Worm (Caenorhabditis elegans) whole organism, L3 larva: ENCODE measurements around the gene C44C10.7.

Source experiments
- R02D3.7 ChIP-seq: fragments of 150-350 bp; optimal IDR thresholded peaks from 2 replicates; lab custom pipeline; 2014; ENCODE audit warnings: missing biosample characterization, missing genetic modification characterization
- ZK546.5 ChIP-seq: sonication (generic microtip); optimal IDR thresholded peaks from 2 replicates; lab custom pipeline; 2017; ENCODE audit warnings: missing biosample characterization, missing genetic modification characterization
- aly-2 ChIP-seq: fragments of 150-350 bp; optimal IDR thresholded peaks from 2 replicates; lab custom pipeline; 2014; ENCODE audit warnings: missing biosample characterization, missing genetic modification characterization
- ama-1 ChIP-seq: fragments of 150-350 bp; optimal IDR thresholded peaks from 2 replicates; lab custom pipeline; 2018
- ceh-16 ChIP-seq: sonication (generic microtip); optimal IDR thresholded peaks from 2 replicates; lab custom pipeline; 2017; ENCODE audit warnings: missing biosample characterization, missing genetic modification characterization
- ceh-82 ChIP-seq: fragments of 150-350 bp; optimal IDR thresholded peaks from 2 replicates; lab custom pipeline; 2014; ENCODE audit warnings: missing biosample characterization, missing genetic modification characterization
- ceh-9 ChIP-seq: sonication (generic microtip); optimal IDR thresholded peaks from 2 replicates; lab custom pipeline; 2018; ENCODE audit warnings: missing biosample characterization, missing genetic modification characterization
- egl-27 ChIP-seq: sonication (generic microtip); optimal IDR thresholded peaks from 4 replicates; lab custom pipeline; 2017; ENCODE audit warnings: missing biosample characterization, missing genetic modification reagents, missing genetic modification characterization
- elt-1 ChIP-seq: fragments of 150-350 bp; optimal IDR thresholded peaks from 2 replicates; lab custom pipeline; 2014; ENCODE audit warnings: missing biosample characterization, missing genetic modification characterization
- elt-2 ChIP-seq: sonication (generic microtip); optimal IDR thresholded peaks from 2 replicates; lab custom pipeline; 2016; ENCODE audit warnings: missing genetic modification reagents, mild to moderate bottlenecking, missing genetic modification characterization, missing compliant biosample characterization
- elt-3 ChIP-seq, 3 experiments: fragments of 150-350 bp in 1 of 3; sonication (generic microtip) in 2 of 3; optimal IDR thresholded peaks; 2 replicates in 2 of 3; 4 replicates in 1 of 3; lab custom pipeline; 2014 to 2017; ENCODE audit warnings: missing biosample characterization in 3 of 3, missing genetic modification characterization in 3 of 3
- fkh-10 ChIP-seq: sonication (generic microtip); optimal IDR thresholded peaks from 2 replicates; lab custom pipeline; 2017; ENCODE audit warnings: missing biosample characterization, missing genetic modification reagents, missing genetic modification characterization
- hmg-11 ChIP-seq: sonication (generic microtip); optimal IDR thresholded peaks from 2 replicates; lab custom pipeline; 2016; ENCODE audit warnings: missing genetic modification characterization, missing compliant biosample characterization
- lin-15B ChIP-seq: fragments of 150-350 bp; optimal IDR thresholded peaks from 2 replicates; lab custom pipeline; 2014; ENCODE audit warnings: missing biosample characterization, missing genetic modification characterization
- lin-39 ChIP-seq: fragments of 150-350 bp; optimal IDR thresholded peaks from 2 replicates; lab custom pipeline; 2018; ENCODE audit warnings: missing biosample characterization, missing genetic modification reagents, missing genetic modification characterization
- lsy-12 ChIP-seq: sonication (generic microtip); optimal IDR thresholded peaks from 2 replicates; lab custom pipeline; 2016; ENCODE audit warnings: mild to moderate bottlenecking, missing genetic modification characterization, missing compliant biosample characterization
- mdl-1 ChIP-seq: fragments of 150-350 bp; optimal IDR thresholded peaks from 2 replicates; lab custom pipeline; 2014; ENCODE audit warnings: missing biosample characterization, missing genetic modification characterization
- nfya-1 ChIP-seq: sonication (generic microtip); optimal IDR thresholded peaks from 2 replicates; lab custom pipeline; 2017; ENCODE audit warnings: missing genetic modification characterization, mild to moderate bottlenecking, missing compliant biosample characterization, antibody characterized with exemption, moderate library complexity; ENCODE audit not compliant: insufficient read depth
- nhr-12 ChIP-seq: fragments of 150-350 bp; optimal IDR thresholded peaks from 2 replicates; lab custom pipeline; 2014; ENCODE audit warnings: missing biosample characterization, missing genetic modification characterization
- nhr-23 ChIP-seq: fragments of 150-350 bp; optimal IDR thresholded peaks from 2 replicates; lab custom pipeline; 2014; ENCODE audit warnings: missing biosample characterization, missing genetic modification reagents, missing genetic modification characterization
- nhr-237 ChIP-seq: fragments of 150-350 bp; optimal IDR thresholded peaks from 2 replicates; lab custom pipeline; 2014; ENCODE audit warnings: missing biosample characterization, missing genetic modification characterization
- nhr-25 ChIP-seq: sonication (generic microtip); optimal IDR thresholded peaks from 2 replicates; lab custom pipeline; 2017; ENCODE audit warnings: missing biosample characterization, missing genetic modification characterization
- nhr-43 ChIP-seq: sonication (generic microtip); optimal IDR thresholded peaks from 2 replicates; lab custom pipeline; 2016; ENCODE audit warnings: mild to moderate bottlenecking, missing genetic modification characterization, missing compliant biosample characterization; ENCODE audit not compliant: poor library complexity, severe bottlenecking
- nhr-67 ChIP-seq: fragments of 150-350 bp; optimal IDR thresholded peaks from 2 replicates; lab custom pipeline; 2014; ENCODE audit warnings: missing biosample characterization, missing genetic modification characterization
- pha-4 ChIP-seq: fragments of 150-350 bp; optimal IDR thresholded peaks from 2 replicates; lab custom pipeline; 2014; ENCODE audit warnings: missing biosample characterization, missing genetic modification reagents, missing genetic modification characterization
- snpc-4 ChIP-seq: fragments of 150-350 bp; optimal IDR thresholded peaks from 2 replicates; lab custom pipeline; 2014; ENCODE audit warnings: missing biosample characterization, missing genetic modification characterization
- tbx-2 ChIP-seq: sonication (generic microtip); optimal IDR thresholded peaks from 2 replicates; lab custom pipeline; 2016; ENCODE audit warnings: mild to moderate bottlenecking, missing genetic modification characterization, missing compliant biosample characterization
- unc-39 ChIP-seq: sonication (generic microtip); optimal IDR thresholded peaks from 4 replicates; lab custom pipeline; 2017; ENCODE audit warnings: missing biosample characterization, missing genetic modification characterization
- zag-1 ChIP-seq: fragments of 150-350 bp; optimal IDR thresholded peaks from 2 replicates; lab custom pipeline; 2014; ENCODE audit warnings: missing biosample characterization, missing genetic modification characterization

Gene C44C10.7

ce11 chrX:11656519-11657006 lies 31.5 kb downstream of the C44C10.7 start, which contains the start of gene T04F8.2 (continued):
- no peak for TF ChIP-seq unc-39 (tag; lab: Kevin White, UChicago)
- no peak for TF ChIP-seq elt-3 (tag; optimal IDR thresholded peaks at IDR 0.05; lab: Kevin White, UChicago)
- peak; percentile 56 for TF ChIP-seq nhr-23 (tag; lab: Kevin White, UChicago)
- TF ChIP-seq pha-4 = peak; percentile 86
- no peak for TF ChIP-seq ama-1 (lab: Kevin White, UChicago)
- TF ChIP-seq fkh-10 = no peak
- no peak for TF ChIP-seq tbx-2 (tag; lab: Kevin White, UChicago)
- TF ChIP-seq ceh-82 = no peak
- no peak for TF ChIP-seq R02D3.7 (tag; lab: Kevin White, UChicago)
- TF ChIP-seq snpc-4 (tag; lab: Kevin White, UChicago) = peak; percentile 58
- peak; percentile 69 for TF ChIP-seq lin-39
- TF ChIP-seq egl-27 (tag; lab: Kevin White, UChicago) = no peak
- no peak for TF ChIP-seq mdl-1 (tag; lab: Kevin White, UChicago)
- TF ChIP-seq ceh-9 (tag; lab: Kevin White, UChicago) = no peak
- no peak for TF ChIP-seq aly-2 (tag; lab: Kevin White, UChicago)
- no peak for TF ChIP-seq ZK546.5 (tag; lab: Kevin White, UChicago)
- no peak for TF ChIP-seq ceh-16 (tag; lab: Kevin White, UChicago)
- TF ChIP-seq nhr-237 (tag; lab: Kevin White, UChicago) = no peak
- no peak for TF ChIP-seq zag-1
- TF ChIP-seq nhr-67 (tag; lab: Kevin White, UChicago) = no peak
- TF ChIP-seq lsy-12 (tag; lab: Kevin White, UChicago) = no peak
- peak; percentile 50 for TF ChIP-seq lin-15B (tag; lab: Kevin White, UChicago)
- TF ChIP-seq, all 47 proteins: peak for 15

DNA sequence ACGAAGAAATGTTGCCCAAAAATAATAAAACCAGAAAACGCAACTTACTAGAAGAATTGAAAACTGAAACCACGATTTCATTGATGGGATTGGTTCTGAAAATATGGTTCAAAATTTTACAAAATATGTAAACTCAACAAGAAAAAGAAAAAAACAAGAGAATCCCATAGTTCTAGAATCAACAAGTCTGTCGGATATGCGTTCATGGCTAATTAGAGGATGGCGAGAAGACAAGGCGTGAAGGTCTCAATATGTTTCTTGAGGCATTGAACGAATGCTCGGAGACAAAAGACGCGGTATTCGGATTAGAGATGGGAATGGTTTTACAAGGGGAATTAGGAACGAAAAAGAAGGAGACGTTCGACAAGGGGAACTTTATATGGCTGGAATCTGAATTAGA lies 37.3 kb downstream of the C44C10.7 start, which contains the start of gene cutl-11:
Gene cutl-11 (minus strand): TSS at position 101 of the 400 bp plus-strand sequence.
- TF ChIP-seq elt-1 (tag; lab: Kevin White, UChicago) = no peak
- no peak for TF ChIP-seq ceh-9 (tag; lab: Kevin White, UChicago)
- no peak for TF ChIP-seq R02D3.7 (tag; lab: Kevin White, UChicago)
- TF ChIP-seq elt-3 (tag; optimal IDR thresholded peaks at IDR 0.05; lab: Kevin White, UChicago) = no peak

DNA sequence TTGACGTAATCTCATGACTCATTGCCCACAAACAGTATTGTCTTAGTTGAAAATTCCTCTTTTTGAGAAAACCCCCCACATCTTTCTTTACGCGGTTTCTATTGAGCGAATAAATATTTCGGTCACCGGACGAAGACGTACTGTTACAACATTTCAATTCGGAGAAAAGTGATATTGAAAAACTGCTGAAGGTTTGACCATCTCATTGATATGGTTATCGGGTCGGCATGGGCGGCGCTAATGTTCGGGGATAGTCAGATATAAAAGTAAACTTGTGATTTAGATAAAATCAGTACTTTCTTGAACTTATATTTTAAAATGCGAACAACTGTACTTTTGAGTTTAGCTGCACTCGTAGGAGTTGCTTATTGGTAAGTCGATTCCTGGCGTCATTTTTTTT lies 40.9 kb downstream of the C44C10.7 start, which contains the start of gene T04F8.8:
Gene T04F8.8 (plus strand): TSS at position 301 of the 400 bp plus-strand sequence.
- peak; percentile 19 for TF ChIP-seq nhr-23 (tag; lab: Kevin White, UChicago)
- TF ChIP-seq ceh-16 (tag; lab: Kevin White, UChicago) = no peak
- TF ChIP-seq unc-39 (tag; lab: Kevin White, UChicago) = no peak
- no peak for TF ChIP-seq ZK546.5 (tag; lab: Kevin White, UChicago)
- TF ChIP-seq hmg-11 (tag; lab: Kevin White, UChicago) = no peak
- TF ChIP-seq, all 47 proteins: peak for 1

DNA sequence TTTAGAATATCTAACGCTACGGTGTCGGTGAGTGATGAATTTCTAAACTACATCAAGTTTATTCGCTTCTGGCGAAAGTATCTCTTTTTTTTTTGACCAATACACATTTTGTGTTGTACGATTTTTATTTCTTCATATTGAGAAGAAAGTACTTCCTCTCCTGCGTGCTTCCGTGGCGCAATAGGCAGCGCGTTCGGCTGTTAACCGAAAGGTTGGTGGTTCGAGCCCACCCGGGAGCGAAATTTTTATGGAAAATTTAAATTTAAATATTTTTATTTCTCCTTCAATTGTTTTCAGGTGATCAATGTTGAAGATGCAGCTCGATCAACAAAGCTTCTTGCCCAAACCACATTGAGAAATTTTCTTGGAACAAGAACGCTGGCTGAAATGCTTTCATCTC lies 42.6 kb downstream of the C44C10.7 start:
- TF ChIP-seq nhr-23 (tag; lab: Kevin White, UChicago) (peak; percentile 50), hmg-11 (tag; lab: Kevin White, UChicago) (peak; percentile 12), elt-2 (peak; percentile 42), tbx-2 (tag; lab: Kevin White, UChicago) (peak; percentile 5), egl-27 (tag; lab: Kevin White, UChicago) (no peak), nhr-12 (tag; lab: Kevin White, UChicago) (no peak), nhr-43 (tag; lab: Kevin White, UChicago) (peak; percentile 64), R02D3.7 (tag; lab: Kevin White, UChicago) (no peak), nhr-237 (tag; lab: Kevin White, UChicago) (no peak)

- TF ChIP-seq nfya-1 (tag; lab: Kevin White, UChicago) (peak; percentile 33), lsy-12 (tag; lab: Kevin White, UChicago) (peak; percentile 85), tbx-2 (tag; lab: Kevin White, UChicago) (peak; percentile 39), snpc-4 (tag; lab: Kevin White, UChicago) (peak; percentile 22), hmg-11 (tag; lab: Kevin White, UChicago) (peak; percentile 47), nhr-43 (tag; lab: Kevin White, UChicago) (peak; percentile 50), R02D3.7 (tag; lab: Kevin White, UChicago) (peak; percentile 7), nhr-25 (peak; percentile 77), lin-39 (peak; percentile 60), elt-1 (tag; lab: Kevin White, UChicago) (peak; percentile 5)
Measured at ce11 chrX:11643767-11644235, 44.3 kb downstream of the C44C10.7 start, which contains the start of gene sto-4. TSS of gene sto-4 (plus strand) at chrX:11644126.
